Worm (Caenorhabditis elegans) whole organism, late embryonic: Measurements from ENCODE around the gene eri-5.

ENCODE experiments used
- C08G9.2 ChIP-seq: sonication (generic microtip); optimal IDR thresholded peaks from 2 replicates; lab custom pipeline; 2016; ENCODE audit warnings: mild to moderate bottlenecking, missing genetic modification characterization, moderate library complexity, missing compliant biosample characterization
- F13H6.1 ChIP-seq: sonication (generic microtip); optimal IDR thresholded peaks from 2 replicates; lab custom pipeline; 2016; ENCODE audit warnings: missing genetic modification characterization, missing compliant biosample characterization
- K02D7.2 ChIP-seq: sonication (generic microtip); optimal IDR thresholded peaks from 2 replicates; lab custom pipeline; 2017; ENCODE audit warnings: mild to moderate bottlenecking, missing genetic modification characterization, missing compliant biosample characterization
- T23F11.4 ChIP-seq: fragments of 200-800 bp; sonication (Bioruptor generic); optimal IDR thresholded peaks from 2 replicates; lab custom pipeline; 2018; ENCODE audit warnings: mild to moderate bottlenecking, missing genetic modification characterization, missing compliant biosample characterization
- ceh-14 ChIP-seq: sonication (generic microtip); optimal IDR thresholded peaks from 2 replicates; lab custom pipeline; 2016; ENCODE audit warnings: missing genotype, missing genetic modification characterization, missing compliant biosample characterization
- ceh-19 ChIP-seq: fragments of 200-800 bp; sonication (Bioruptor generic); optimal IDR thresholded peaks from 2 replicates; lab custom pipeline; 2018; ENCODE audit warnings: mild to moderate bottlenecking, missing genetic modification characterization, missing compliant biosample characterization
- ceh-45 ChIP-seq: fragments of 200-800 bp; sonication (Bioruptor generic); IDR thresholded peaks from 2 replicates; pipeline ENCODE4 v1.3.6; 2022; ENCODE audit warnings: missing genetic modification reagents, missing genetic modification characterization, missing compliant biosample characterization
- ceh-48 ChIP-seq: sonication (generic microtip); optimal IDR thresholded peaks from 2 replicates; lab custom pipeline; 2016; ENCODE audit warnings: missing genetic modification characterization, inconsistent platforms, missing compliant biosample characterization
- dve-1 ChIP-seq: sonication (generic microtip); optimal IDR thresholded peaks from 2 replicates; lab custom pipeline; 2017; ENCODE audit warnings: antibody characterized with exemption, mild to moderate bottlenecking, missing genetic modification characterization, missing compliant biosample characterization
- elt-2 ChIP-seq: sonication (generic microtip); optimal IDR thresholded peaks from 2 replicates; lab custom pipeline; 2016; ENCODE audit warnings: missing genetic modification reagents, missing genetic modification characterization, missing compliant biosample characterization
- elt-4 ChIP-seq: sonication (generic microtip); optimal IDR thresholded peaks from 2 replicates; lab custom pipeline; 2016; ENCODE audit warnings: missing genetic modification characterization, missing compliant biosample characterization
- ets-4 ChIP-seq: sonication (generic microtip); optimal IDR thresholded peaks from 2 replicates; lab custom pipeline; 2016; ENCODE audit warnings: missing genetic modification characterization, missing compliant biosample characterization
- fax-1 ChIP-seq: sonication (generic microtip); optimal IDR thresholded peaks from 2 replicates; lab custom pipeline; 2016; ENCODE audit warnings: missing genotype, missing genetic modification characterization, missing compliant biosample characterization
- gmeb-2 ChIP-seq: sonication (generic microtip); optimal IDR thresholded peaks from 2 replicates; lab custom pipeline; 2016; ENCODE audit warnings: missing genetic modification characterization, inconsistent platforms, missing compliant biosample characterization
- hlh-30 ChIP-seq: sonication (generic microtip); optimal IDR thresholded peaks from 2 replicates; lab custom pipeline; 2017; ENCODE audit warnings: antibody characterized with exemption, missing genetic modification characterization, missing compliant biosample characterization; ENCODE audit not compliant: insufficient read depth
- lim-6 ChIP-seq: sonication (generic microtip); optimal IDR thresholded peaks from 2 replicates; lab custom pipeline; 2016; ENCODE audit warnings: missing genetic modification characterization, missing compliant biosample characterization
- mec-3 ChIP-seq: sonication (generic microtip); optimal IDR thresholded peaks from 2 replicates; lab custom pipeline; 2016; ENCODE audit warnings: borderline replicate concordance, missing genetic modification characterization, missing compliant biosample characterization
- nfya-1 ChIP-seq: sonication (generic microtip); optimal IDR thresholded peaks from 2 replicates; lab custom pipeline; 2017; ENCODE audit warnings: missing genetic modification characterization, mild to moderate bottlenecking, missing compliant biosample characterization, antibody characterized with exemption, moderate library complexity
- pag-3 ChIP-seq: sonication (generic microtip); optimal IDR thresholded peaks from 2 replicates; lab custom pipeline; 2016; ENCODE audit warnings: missing compliant biosample characterization, missing genetic modification characterization, borderline replicate concordance
- pax-1 ChIP-seq: fragments of 150-350 bp; optimal IDR thresholded peaks from 2 replicates; lab custom pipeline; 2014; ENCODE audit warnings: missing biosample characterization, missing genetic modification characterization
- pha-2 ChIP-seq: sonication (generic microtip); optimal IDR thresholded peaks from 2 replicates; lab custom pipeline; 2017; ENCODE audit warnings: mild to moderate bottlenecking, missing genetic modification characterization, missing compliant biosample characterization
- pqm-1 ChIP-seq: sonication (generic microtip); optimal IDR thresholded peaks from 2 replicates; lab custom pipeline; 2016; ENCODE audit warnings: missing genetic modification characterization, missing compliant biosample characterization
- syd-9 ChIP-seq: sonication (generic microtip); optimal IDR thresholded peaks from 2 replicates; lab custom pipeline; 2016; ENCODE audit warnings: mild to moderate bottlenecking, missing genetic modification characterization, moderate library complexity, missing compliant biosample characterization
- ttx-3 ChIP-seq: sonication (generic microtip); optimal IDR thresholded peaks from 2 replicates; lab custom pipeline; 2016; ENCODE audit warnings: missing genetic modification reagents, missing genetic modification characterization, missing compliant biosample characterization
- unc-42 ChIP-seq: sonication (generic microtip); optimal IDR thresholded peaks from 2 replicates; lab custom pipeline; 2016; ENCODE audit warnings: missing genotype, missing genetic modification characterization, missing compliant biosample characterization
- unc-86 ChIP-seq: sonication (generic microtip); optimal IDR thresholded peaks from 2 replicates; lab custom pipeline; 2016; ENCODE audit warnings: missing genetic modification characterization, missing compliant biosample characterization
- ztf-16 ChIP-seq: sonication (generic microtip); optimal IDR thresholded peaks from 2 replicates; lab custom pipeline; 2017; ENCODE audit warnings: missing genetic modification characterization, missing compliant biosample characterization

eri-5 gene

DNA sequence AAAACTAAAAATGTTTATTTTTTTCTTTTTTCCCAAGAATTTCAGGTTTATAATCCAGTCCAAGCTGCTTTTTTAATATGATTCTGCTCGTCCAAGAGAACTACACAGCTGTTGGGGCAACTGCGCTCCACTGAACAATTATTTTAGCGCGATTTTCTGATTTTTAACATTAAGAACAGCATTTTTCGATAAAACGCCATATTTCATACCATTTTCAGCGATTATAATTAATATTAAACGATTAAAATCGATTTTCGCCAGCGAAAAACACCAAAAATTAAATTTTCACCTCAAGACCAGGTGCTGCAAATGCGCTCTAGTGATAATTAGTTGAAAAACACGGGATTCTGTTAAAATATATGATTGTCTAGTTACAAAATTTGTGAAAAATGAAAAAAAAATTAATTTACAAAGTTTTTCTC is 359 bp upstream of the eri-5 start:
- TF ChIP-seq nfya-1, result peak; percentile 6
- no peak for TF ChIP-seq elt-2 (tag; lab: Kevin White, UChicago)
- TF ChIP-seq, all 69 proteins: peak for 1

- TF ChIP-seq ets-4 (tag; lab: Kevin White, UChicago), result no peak
- no peak for TF ChIP-seq unc-42
- peak; percentile 47 for TF ChIP-seq ceh-48 (tag; lab: Kevin White, UChicago)
- TF ChIP-seq syd-9 (tag; lab: Kevin White, UChicago), result no peak
- TF ChIP-seq nfya-1, result no peak
- TF ChIP-seq ceh-45 (GFP tag; lab: Robert Waterston, UW), result no peak
- no peak for TF ChIP-seq K02D7.2 (tag; lab: Kevin White, UChicago)
- no peak for TF ChIP-seq mec-3
- TF ChIP-seq ztf-16, result no peak
- TF ChIP-seq, all 69 proteins: peak for 1
Observed at ce11 chrIV:2391809-2392208, 1.2 kb downstream of the eri-5 start.

ce11 chrIV:2393023-2393422 is 2.4 kb downstream of the eri-5 start:
- TF ChIP-seq pqm-1 (tag; lab: Kevin White, UChicago) (no peak), gmeb-2 (tag; lab: Kevin White, UChicago) (no peak), fax-1 (tag; lab: Kevin White, UChicago) (no peak), hlh-30 (no peak), pag-3 (no peak), C08G9.2 (no peak), dve-1 (no peak), ceh-14 (tag; lab: Kevin White, UChicago) (no peak), K02D7.2 (tag; lab: Kevin White, UChicago) (no peak), unc-86 (tag; lab: Kevin White, UChicago) (no peak), T23F11.4 (GFP tag; lab: Kevin White, UChicago) (no peak), ztf-16 (no peak), ets-4 (tag; lab: Kevin White, UChicago) (no peak)

ce11 chrIV:2395997-2396396 is 5.4 kb downstream of the eri-5 start:
- TF ChIP-seq lim-6 (tag; lab: Kevin White, UChicago), result no peak
- peak; percentile 41 for TF ChIP-seq ceh-48 (tag; lab: Kevin White, UChicago)

ce11 chrIV:2398317-2398716 is 7.7 kb downstream of the eri-5 start:
- TF ChIP-seq elt-4 (tag; lab: Kevin White, UChicago) (peak; percentile 21), pax-1 (no peak), ceh-45 (GFP tag; lab: Robert Waterston, UW) (0 out of 2 replicates have a peak, but pooled peaks have one; percentile 31), pag-3 (no peak)

ce11 chrIV:2399420-2399819 is 8.8 kb downstream of the eri-5 start, which contains the start of gene Y38F2AR.10:
Gene Y38F2AR.10 (minus strand): TSS chrIV:2399520.
- TF ChIP-seq pag-3, result no peak
- peak; percentile 22 for TF ChIP-seq ceh-48 (tag; lab: Kevin White, UChicago)
- TF ChIP-seq F13H6.1 (tag; lab: Kevin White, UChicago), result no peak
- no peak for TF ChIP-seq ttx-3

DNA sequence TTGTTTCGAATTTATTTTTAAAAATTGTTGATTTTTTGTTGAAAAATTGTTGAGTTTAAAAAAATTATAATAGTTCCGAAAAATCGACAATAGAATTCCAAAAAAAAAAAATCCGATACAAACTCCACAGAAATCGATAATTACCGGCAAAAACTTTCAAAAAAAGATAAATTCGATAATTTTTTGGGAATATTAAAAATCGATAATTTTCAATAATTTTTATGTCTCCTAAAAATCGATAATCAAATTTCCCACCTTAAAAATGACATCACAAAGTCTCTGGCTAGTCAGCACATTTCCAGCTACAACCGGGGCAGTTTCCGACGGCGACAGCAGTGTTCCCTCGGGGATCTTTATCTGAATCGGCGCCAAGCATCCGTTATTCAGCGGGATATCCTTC is 10.0 kb downstream of the eri-5 start:
- TF ChIP-seq ceh-19 (GFP tag; lab: Kevin White, UChicago) (no peak), ceh-48 (tag; lab: Kevin White, UChicago) (peak; percentile 2)

DNA sequence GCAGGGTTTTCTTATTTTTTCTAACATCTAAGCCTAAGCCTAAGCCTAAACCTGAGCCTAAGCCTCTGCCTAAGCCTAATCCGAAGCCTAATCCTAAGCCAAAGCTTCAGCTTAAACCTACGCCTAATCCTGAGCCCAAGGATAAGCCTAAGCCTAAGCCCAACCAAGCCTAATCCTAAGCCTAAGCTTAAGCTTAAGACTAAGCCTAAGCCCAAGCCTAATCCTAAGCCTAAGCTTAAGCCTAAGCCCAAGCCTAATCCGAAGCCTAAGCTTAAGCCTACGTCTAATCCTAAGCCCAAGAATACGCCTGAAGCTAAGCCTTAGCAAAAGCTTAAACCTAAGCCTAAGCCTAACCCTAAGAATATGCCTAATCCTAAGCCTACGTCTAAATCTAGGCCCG is 12.8 kb downstream of the eri-5 start:
- TF ChIP-seq dve-1 (peak; percentile 100), ttx-3 (no peak), pha-2 (tag; lab: Kevin White, UChicago) (no peak), syd-9 (tag; lab: Kevin White, UChicago) (no peak), unc-86 (tag; lab: Kevin White, UChicago) (no peak)
